In genomic region chrIII:9817087-9817612, ce11 we compare ENCODE assay signal across 4 worm cellular contexts.
TF ChIP-seq lines count a peak whose summit lies in the region.

TSS of gene cnx-1 (minus strand) at chrIII:9817137.

TF ChIP-seq in whole organism, L2 larva, 48 proteins besides CTCF, POLR2A, EP300 and RAD21 (continues in another document):
- TF ChIP-seq peb-1 (tag; optimal IDR thresholded peaks at IDR 0.05; lab: Kevin White, UChicago) (no peak), ztf-4 (tag; optimal IDR thresholded peaks at IDR 0.05; lab: Kevin White, UChicago) (peak; percentile 21), alr-1 (tag; optimal IDR thresholded peaks at IDR 0.05; lab: Kevin White, UChicago) (no peak), ztf-11 (tag; optimal IDR thresholded peaks at IDR 0.05; lab: Kevin White, UChicago) (no peak), nhr-10 (tag; optimal IDR thresholded peaks at IDR 0.05; lab: Kevin White, UChicago) (no peak), nhr-12 (tag; optimal IDR thresholded peaks at IDR 0.05; lab: Kevin White, UChicago) (no peak), lsy-2 (tag; optimal IDR thresholded peaks at IDR 0.05; lab: Kevin White, UChicago) (peak; percentile 11), nhr-237 (tag; optimal IDR thresholded peaks at IDR 0.05; lab: Kevin White, UChicago) (no peak), zag-1 (tag; optimal IDR thresholded peaks at IDR 0.05; lab: Kevin White, UChicago) (no peak), nhr-6 (tag; optimal IDR thresholded peaks at IDR 0.05; lab: Kevin White, UChicago) (no peak), elt-1 (tag; optimal IDR thresholded peaks at IDR 0.05; lab: Kevin White, UChicago) (no peak), fos-1 (tag; optimal IDR thresholded peaks at IDR 0.05; lab: Kevin White, UChicago) (no peak), R02D3.7 (tag; optimal IDR thresholded peaks at IDR 0.05; lab: Kevin White, UChicago) (no peak), mbf-1 (tag; optimal IDR thresholded peaks at IDR 0.05; lab: Kevin White, UChicago) (no peak), crh-2 (tag; optimal IDR thresholded peaks at IDR 0.05; lab: Kevin White, UChicago) (peak; percentile 10), C34F6.9 (tag; optimal IDR thresholded peaks at IDR 0.05; lab: Kevin White, UChicago) (peak; percentile 51), nhr-25 (tag; optimal IDR thresholded peaks at IDR 0.05; lab: Kevin White, UChicago) (no peak), ztf-1 (GFP tag; conservative IDR thresholded peaks at IDR 0.05; lab: Robert Waterston, UW) (no peak), nhr-21 (tag; optimal IDR thresholded peaks at IDR 0.05; lab: Kevin White, UChicago) (no peak), sma-3 (GFP tag; optimal IDR thresholded peaks at IDR 0.05; lab: Kevin White, UChicago) (no peak), unc-39 (tag; optimal IDR thresholded peaks at IDR 0.05; lab: Kevin White, UChicago) (no peak), ama-1 (optimal IDR thresholded peaks at IDR 0.05; lab: Kevin White, UChicago) (peak; percentile 31), sem-4 (tag; optimal IDR thresholded peaks at IDR 0.05; lab: Kevin White, UChicago) (no peak), ceh-82 (tag; optimal IDR thresholded peaks at IDR 0.05; lab: Kevin White, UChicago) (no peak), nhr-129 (tag; optimal IDR thresholded peaks at IDR 0.05; lab: Kevin White, UChicago) (peak; percentile 52)

TF ChIP-seq in whole organism, L4 larva, 104 proteins besides CTCF, POLR2A, EP300 and RAD21 (continues in another document):
- TF ChIP-seq nhr-77 (tag; optimal IDR thresholded peaks at IDR 0.05; lab: Kevin White, UChicago): no peak
- TF ChIP-seq mxl-3 (GFP tag; optimal IDR thresholded peaks at IDR 0.05; lab: Kevin White, UChicago): peak; percentile 45
- no peak for TF ChIP-seq pqm-1 (tag; optimal IDR thresholded peaks at IDR 0.05; lab: Kevin White, UChicago)
- peak; percentile 16 for TF ChIP-seq hlh-11 (tag; optimal IDR thresholded peaks at IDR 0.05; lab: Kevin White, UChicago)
- peak; percentile 41 for TF ChIP-seq mes-2 (tag; optimal IDR thresholded peaks at IDR 0.05; lab: Kevin White, UChicago; ENCODE audit: poor library complexity, severe bottlenecking)
- peak; percentile 55; the same call in 1 of the 2 replicates for TF ChIP-seq egl-43 (GFP tag; IDR thresholded peaks at IDR 0.05; lab: Robert Waterston, UW)
- TF ChIP-seq fkh-10 (GFP tag; optimal IDR thresholded peaks at IDR 0.05; lab: Kevin White, UChicago): no peak
- TF ChIP-seq nhr-6 (tag; optimal IDR thresholded peaks at IDR 0.05; lab: Kevin White, UChicago): peak; percentile 63
- TF ChIP-seq dmd-8 (GFP tag; IDR thresholded peaks at IDR 0.05; lab: Robert Waterston, UW): no peak
- TF ChIP-seq ceh-28 (tag; optimal IDR thresholded peaks at IDR 0.05; lab: Kevin White, UChicago): peak; percentile 28
- TF ChIP-seq mdl-1 (tag; optimal IDR thresholded peaks at IDR 0.05; lab: Kevin White, UChicago): peak in 1 of 2 experiments; percentile 31
- peak; percentile 84 for TF ChIP-seq aha-1 (tag; lab: Kevin White, UChicago)
- no peak for TF ChIP-seq lin-1 (GFP tag; IDR thresholded peaks at IDR 0.05; lab: Robert Waterston, UW)
- 0 out of 2 replicates have a peak, but pooled peaks have one; percentile 22 for TF ChIP-seq F44E2.7 (GFP tag; IDR thresholded peaks at IDR 0.05; lab: Robert Waterston, UW)
- TF ChIP-seq nhr-11 (tag; optimal IDR thresholded peaks at IDR 0.05; lab: Kevin White, UChicago): peak; percentile 30
- peak in 1 of 2 experiments; percentile 52 for TF ChIP-seq lsy-2 (tag; optimal IDR thresholded peaks at IDR 0.05; lab: Kevin White, UChicago)
- TF ChIP-seq unc-62 (GFP tag; optimal IDR thresholded peaks at IDR 0.05 in 1 of 2; lab: Kevin White, UChicago): no peak
- TF ChIP-seq unc-62 (tag; optimal IDR thresholded peaks at IDR 0.05; lab: Kevin White, UChicago): no peak
- peak; percentile 43 for TF ChIP-seq mep-1 (tag; optimal IDR thresholded peaks at IDR 0.05; lab: Kevin White, UChicago)
- peak; percentile 22 for TF ChIP-seq dve-1 (tag; optimal IDR thresholded peaks at IDR 0.05; lab: Kevin White, UChicago; ENCODE audit: insufficient read depth)
- TF ChIP-seq ztf-11 (tag; optimal IDR thresholded peaks at IDR 0.05; lab: Kevin White, UChicago): no peak
- no peak for TF ChIP-seq pha-4 (GFP tag; IDR thresholded peaks at IDR 0.05; lab: Robert Waterston, UW)
- TF ChIP-seq pha-4 (tag; optimal IDR thresholded peaks at IDR 0.05; lab: Kevin White, UChicago): peak; percentile 58

TF ChIP-seq in whole organism, late embryonic, 69 proteins besides CTCF, POLR2A, EP300 and RAD21 (continues in another document):
- TF ChIP-seq elt-2 (tag; optimal IDR thresholded peaks at IDR 0.05; lab: Kevin White, UChicago): peak; percentile 18
- no peak for TF ChIP-seq pha-4 (tag; optimal IDR thresholded peaks at IDR 0.05; lab: Kevin White, UChicago)
- peak; percentile 30 for TF ChIP-seq tbx-2 (tag; optimal IDR thresholded peaks at IDR 0.05; lab: Kevin White, UChicago)
- peak; percentile 21 for TF ChIP-seq ceh-14 (tag; optimal IDR thresholded peaks at IDR 0.05; lab: Kevin White, UChicago)
- no peak for TF ChIP-seq unc-3 (GFP tag; conservative IDR thresholded peaks at IDR 0.05; lab: Robert Waterston, UW)
- no peak for TF ChIP-seq unc-3 (tag; optimal IDR thresholded peaks at IDR 0.05; lab: Kevin White, UChicago)
- peak; percentile 31 for TF ChIP-seq unc-86 (tag; optimal IDR thresholded peaks at IDR 0.05; lab: Kevin White, UChicago)
- peak; percentile 85 for TF ChIP-seq ceh-31 (tag; optimal IDR thresholded peaks at IDR 0.05; lab: Kevin White, UChicago)
- TF ChIP-seq rnt-1 (tag; optimal IDR thresholded peaks at IDR 0.05; lab: Kevin White, UChicago): peak; percentile 60
- peak; percentile 12 for TF ChIP-seq C08G9.2 (tag; optimal IDR thresholded peaks at IDR 0.05; lab: Kevin White, UChicago)
- peak; percentile 25 for TF ChIP-seq sdc-2 (tag; optimal IDR thresholded peaks at IDR 0.05; lab: Kevin White, UChicago)
- TF ChIP-seq hlh-6 (tag; optimal IDR thresholded peaks at IDR 0.05; lab: Kevin White, UChicago): no peak
- no peak for TF ChIP-seq hlh-8 (tag; optimal IDR thresholded peaks at IDR 0.05; lab: Kevin White, UChicago)
- no peak for TF ChIP-seq ceh-30 (tag; optimal IDR thresholded peaks at IDR 0.05; lab: Kevin White, UChicago)
- no peak for TF ChIP-seq zip-5 (tag; optimal IDR thresholded peaks at IDR 0.05; lab: Kevin White, UChicago)
- TF ChIP-seq ahr-1 (tag; optimal IDR thresholded peaks at IDR 0.05; lab: Kevin White, UChicago): no peak
- no peak for TF ChIP-seq fax-1 (tag; optimal IDR thresholded peaks at IDR 0.05; lab: Kevin White, UChicago)
- TF ChIP-seq pros-1 (tag; optimal IDR thresholded peaks at IDR 0.05; lab: Kevin White, UChicago): peak; percentile 30
- no peak for TF ChIP-seq ceh-48 (tag; optimal IDR thresholded peaks at IDR 0.05; lab: Kevin White, UChicago)
- TF ChIP-seq pqm-1 (tag; optimal IDR thresholded peaks at IDR 0.05; lab: Kevin White, UChicago): no peak
- no peak for TF ChIP-seq F13H6.1 (tag; optimal IDR thresholded peaks at IDR 0.05; lab: Kevin White, UChicago)
- TF ChIP-seq C38D4.7 (GFP tag; optimal IDR thresholded peaks at IDR 0.05; lab: Kevin White, UChicago): no peak
- no peak for TF ChIP-seq ceh-24 (tag; optimal IDR thresholded peaks at IDR 0.05; lab: Kevin White, UChicago)
- TF ChIP-seq ceh-19 (GFP tag; optimal IDR thresholded peaks at IDR 0.05; lab: Kevin White, UChicago): no peak
- no peak for TF ChIP-seq mec-3 (tag; optimal IDR thresholded peaks at IDR 0.05; lab: Kevin White, UChicago; ENCODE audit: borderline replicate concordance)
- no peak for TF ChIP-seq K09A11.1 (tag; optimal IDR thresholded peaks at IDR 0.05; lab: Kevin White, UChicago; ENCODE audit: insufficient read depth)
- no peak for TF ChIP-seq npax-4 (tag; optimal IDR thresholded peaks at IDR 0.05; lab: Kevin White, UChicago)

TF ChIP-seq in whole organism, mixed stage, embryonic, 35 proteins besides CTCF, POLR2A, EP300 and RAD21:
- TF ChIP-seq mep-1 (tag; optimal IDR thresholded peaks at IDR 0.05; lab: Kevin White, UChicago) (peak; percentile 8), sem-2 (GFP tag; optimal IDR thresholded peaks at IDR 0.05; lab: Kevin White, UChicago) (no peak), cnd-1 (tag; optimal IDR thresholded peaks at IDR 0.05; lab: Kevin White, UChicago) (peak; percentile 67), mls-2 (tag; optimal IDR thresholded peaks at IDR 0.05; lab: Kevin White, UChicago) (peak; percentile 73), pha-4 (tag; optimal IDR thresholded peaks at IDR 0.05; lab: Kevin White, UChicago) (no peak), sptf-1 (tag; optimal IDR thresholded peaks at IDR 0.05; lab: Kevin White, UChicago) (peak; percentile 29), unc-120 (tag; optimal IDR thresholded peaks at IDR 0.05; lab: Kevin White, UChicago; ENCODE audit: poor library complexity, severe bottlenecking) (peak; percentile 30), ceh-39 (tag; optimal IDR thresholded peaks at IDR 0.05; lab: Kevin White, UChicago) (no peak), ham-2 (GFP tag; optimal IDR thresholded peaks at IDR 0.05; lab: Kevin White, UChicago) (peak; percentile 34), nhr-2 (tag; optimal IDR thresholded peaks at IDR 0.05; lab: Kevin White, UChicago) (peak; percentile 84), drap-1 (GFP tag; optimal IDR thresholded peaks at IDR 0.05; lab: Kevin White, UChicago) (no peak), ces-1 (GFP tag; optimal IDR thresholded peaks at IDR 0.05; lab: Kevin White, UChicago) (peak; percentile 4), hlh-1 (tag; optimal IDR thresholded peaks at IDR 0.05; lab: Kevin White, UChicago) (no peak), flh-1 (GFP tag; optimal IDR thresholded peaks at IDR 0.05; lab: Kevin White, UChicago) (no peak), lsy-2 (tag; optimal IDR thresholded peaks at IDR 0.05; lab: Kevin White, UChicago) (no peak), lin-32 (GFP tag; optimal IDR thresholded peaks at IDR 0.05; lab: Kevin White, UChicago) (peak; percentile 16), blmp-1 (tag; optimal IDR thresholded peaks at IDR 0.05; lab: Kevin White, UChicago) (no peak), bed-3 (GFP tag; optimal IDR thresholded peaks at IDR 0.05; lab: Kevin White, UChicago) (no peak), nhr-12 (tag; optimal IDR thresholded peaks at IDR 0.05; lab: Kevin White, UChicago) (no peak), unc-62 (GFP tag; optimal IDR thresholded peaks at IDR 0.05; lab: Kevin White, UChicago) (peak; percentile 38), ztf-11 (tag; optimal IDR thresholded peaks at IDR 0.05; lab: Kevin White, UChicago) (no peak), nhr-76 (tag; optimal IDR thresholded peaks at IDR 0.05; lab: Kevin White, UChicago) (no peak), elt-1 (tag; optimal IDR thresholded peaks at IDR 0.05; lab: Kevin White, UChicago; ENCODE audit: borderline replicate concordance, insufficient read depth) (no peak)
